Fruit fly (Drosophila melanogaster) whole organism, embryonic: Measurements from ENCODE around the gene Srr.

Experiments used
- Awh ChIP-seq: fragments of 200-800 bp; sonication (Bioruptor generic); IDR thresholded peaks from 2 replicates; pipeline ENCODE4, ENCODE4 v1.3.6; 2022; ENCODE audit warnings: missing biosample characterization, missing genetic modification characterization
- BEAF-32 ChIP-seq: fragments of 200-800 bp; sonication (Bioruptor generic); optimal IDR thresholded peaks from 3 replicates; lab custom pipeline; 2017; ENCODE audit warnings: missing biosample characterization, missing genetic modification characterization, mild to moderate bottlenecking, moderate library complexity, missing genetic modification reagents
- Bteb2 ChIP-seq: fragments of 200-800 bp; sonication (Bioruptor generic); optimal IDR thresholded peaks from 2 replicates; lab custom pipeline; 2016; ENCODE audit warnings: missing biosample characterization, missing genetic modification characterization
- CG1024 ChIP-seq: fragments of 200-800 bp; sonication (Bioruptor generic); IDR thresholded peaks from 2 replicates; pipeline ENCODE4 v1.3.6; 2022; ENCODE audit warnings: missing biosample characterization, missing genetic modification characterization
- CG10959 ChIP-seq: fragments of 200-800 bp; sonication (Bioruptor generic); IDR thresholded peaks from 2 replicates; pipeline ENCODE4 v1.3.6; 2022; ENCODE audit warnings: missing biosample characterization, missing genetic modification characterization
- CG10979 ChIP-seq: fragments of 200-800 bp; sonication (Bioruptor generic); optimal IDR thresholded peaks from 2 replicates; lab custom pipeline; 2018; ENCODE audit warnings: missing biosample characterization, mild to moderate bottlenecking, missing genetic modification characterization, moderate library complexity
- CG11723 ChIP-seq: fragments of 200-800 bp; sonication (Bioruptor generic); optimal IDR thresholded peaks from 2 replicates; lab custom pipeline; 2017; ENCODE audit warnings: missing biosample characterization, mild to moderate bottlenecking, missing genetic modification characterization
- CG12071 ChIP-seq: fragments of 200-800 bp; sonication (Bioruptor generic); optimal IDR thresholded peaks from 3 replicates; lab custom pipeline; 2018; ENCODE audit warnings: missing biosample characterization, mild to moderate bottlenecking, missing genetic modification characterization
- CG14710 ChIP-seq: fragments of 200-800 bp; sonication (Bioruptor generic); optimal IDR thresholded peaks from 3 replicates; lab custom pipeline; 2019; ENCODE audit warnings: missing biosample characterization, mild to moderate bottlenecking, missing genetic modification characterization, moderate library complexity
- CG17385 ChIP-seq: fragments of 200-800 bp; sonication (Bioruptor generic); optimal IDR thresholded peaks from 3 replicates; lab custom pipeline; 2018; ENCODE audit warnings: missing biosample characterization, mild to moderate bottlenecking, missing genetic modification characterization
- CG2199 ChIP-seq: fragments of 200-800 bp; sonication (Bioruptor generic); IDR thresholded peaks from 3 replicates; pipeline ENCODE4 v1.3.6; 2022; ENCODE audit warnings: missing biosample characterization, missing genetic modification characterization
- CG2875 ChIP-seq: fragments of 200-800 bp; sonication (Bioruptor generic); optimal IDR thresholded peaks from 2 replicates; lab custom pipeline; 2017; ENCODE audit warnings: missing biosample characterization, mild to moderate bottlenecking, missing genetic modification characterization, missing genetic modification reagents
- CG31441 ChIP-seq: fragments of 200-800 bp; sonication (Bioruptor generic); IDR thresholded peaks from 2 replicates; pipeline ENCODE4 v1.3.6; 2022; ENCODE audit warnings: missing biosample characterization, missing genetic modification characterization
- CG3726 ChIP-seq: fragments of 200-800 bp; sonication (Bioruptor generic); IDR thresholded peaks from 3 replicates; pipeline ENCODE4, ENCODE4 v1.3.6; 2022; ENCODE audit warnings: missing biosample characterization, missing genetic modification characterization
- CG4730 ChIP-seq: fragments of 200-800 bp; sonication (Bioruptor generic); IDR thresholded peaks from 2 replicates; pipeline ENCODE4 v1.3.6; 2022; ENCODE audit warnings: missing biosample characterization, missing genetic modification characterization
- CG5245 ChIP-seq: fragments of 200-800 bp; sonication (Bioruptor generic); optimal IDR thresholded peaks from 3 replicates; lab custom pipeline; 2016; ENCODE audit warnings: missing biosample characterization, missing genetic modification characterization
- CG7928 ChIP-seq: fragments of 200-800 bp; sonication (Bioruptor generic); optimal IDR thresholded peaks from 2 replicates; lab custom pipeline; 2017; ENCODE audit warnings: missing biosample characterization, mild to moderate bottlenecking, missing genetic modification characterization
- CG8290 ChIP-seq, 3 experiments: fragments of 200-800 bp; sonication (Bioruptor generic); optimal IDR thresholded peaks; 2 replicates each; lab custom pipeline; 2016 to 2019; ENCODE audit warnings: missing biosample characterization in 3 of 3, missing genetic modification characterization in 3 of 3, mild to moderate bottlenecking in 2 of 3, moderate library complexity in 1 of 3
- CG9437 ChIP-seq: fragments of 200-800 bp; sonication (Bioruptor generic); optimal IDR thresholded peaks from 2 replicates; lab custom pipeline; 2018; ENCODE audit warnings: missing biosample characterization, mild to moderate bottlenecking, missing genetic modification characterization
- Dp ChIP-seq: fragments of 200-800 bp; sonication (Bioruptor generic); optimal IDR thresholded peaks from 2 replicates; lab custom pipeline; 2018; ENCODE audit warnings: missing biosample characterization, mild to moderate bottlenecking, missing genetic modification characterization, moderate library complexity
- E2f2 ChIP-seq: fragments of 200-800 bp; sonication (Bioruptor generic); IDR thresholded peaks from 2 replicates; pipeline ENCODE4 v1.3.6; 2022; ENCODE audit warnings: missing biosample characterization, missing genetic modification characterization
- HLH3B ChIP-seq: fragments of 200-800 bp; sonication (Bioruptor generic); IDR thresholded peaks from 2 replicates; pipeline ENCODE4 v1.3.6; 2022; ENCODE audit warnings: missing biosample characterization, missing genetic modification characterization
- Lpt ChIP-seq: fragments of >200 bp; optimal IDR thresholded peaks from 2 replicates; lab custom pipeline; 2018; ENCODE audit warnings: missing biosample characterization, missing genetic modification characterization
- MTF-1 ChIP-seq: fragments of 200-800 bp; sonication (Bioruptor generic); optimal IDR thresholded peaks from 2 replicates; lab custom pipeline; 2018; ENCODE audit warnings: missing biosample characterization, mild to moderate bottlenecking, missing genetic modification characterization, borderline replicate concordance
- Meics ChIP-seq: fragments of 200-800 bp; sonication (Bioruptor generic); optimal IDR thresholded peaks from 2 replicates; lab custom pipeline; 2017; ENCODE audit warnings: missing biosample characterization, mild to moderate bottlenecking, missing genetic modification characterization
- Neu2 ChIP-seq: fragments of 200-800 bp; sonication (Bioruptor generic); optimal IDR thresholded peaks from 3 replicates; lab custom pipeline; 2016; ENCODE audit warnings: missing biosample characterization, missing genetic modification characterization, borderline replicate concordance
- Ravus ChIP-seq: fragments of 200-800 bp; sonication (Bioruptor generic); IDR thresholded peaks from 2 replicates; pipeline ENCODE4 v1.3.6; 2022; ENCODE audit warnings: missing biosample characterization, missing genetic modification characterization
- Scr ChIP-seq: fragments of 200-800 bp; sonication (Bioruptor generic); IDR thresholded peaks from 2 replicates; pipeline ENCODE4 v1.3.6; 2022; ENCODE audit warnings: missing biosample characterization, missing genetic modification characterization; ENCODE audit not compliant: partially characterized antibody
- Side ChIP-seq: fragments of 200-800 bp; sonication (Bioruptor generic); optimal IDR thresholded peaks from 2 replicates; lab custom pipeline; 2016; ENCODE audit warnings: missing biosample characterization, missing genetic modification characterization
- Sry-β ChIP-seq: fragments of 200-800 bp; sonication (Bioruptor generic); optimal IDR thresholded peaks from 2 replicates; lab custom pipeline; 2018; ENCODE audit warnings: missing biosample characterization, mild to moderate bottlenecking, missing genetic modification characterization, moderate library complexity
- TFAM ChIP-seq: fragments of 200-800 bp; sonication (Bioruptor generic); optimal IDR thresholded peaks from 2 replicates; lab custom pipeline; 2017; ENCODE audit warnings: missing biosample characterization, missing genetic modification characterization, inconsistent platforms
- amos ChIP-seq: fragments of 200-800 bp; sonication (Bioruptor generic); IDR thresholded peaks from 2 replicates; pipeline ENCODE4 v1.3.6; 2022; ENCODE audit warnings: missing biosample characterization, missing genetic modification characterization; ENCODE audit not compliant: partially characterized antibody
- bigmax ChIP-seq: fragments of 200-800 bp; sonication (Bioruptor generic); optimal IDR thresholded peaks from 2 replicates; lab custom pipeline; 2018; ENCODE audit warnings: missing biosample characterization, mild to moderate bottlenecking, missing genetic modification characterization
- corto ChIP-seq: fragments of 200-800 bp; sonication (Bioruptor generic); optimal IDR thresholded peaks from 2 replicates; lab custom pipeline; 2016; ENCODE audit warnings: missing biosample characterization, mild to moderate bottlenecking, missing genetic modification characterization, moderate library complexity
- cwo ChIP-seq: fragments of 200-800 bp; sonication (Bioruptor generic); optimal IDR thresholded peaks from 3 replicates; lab custom pipeline; 2017; ENCODE audit warnings: missing biosample characterization, missing genetic modification characterization, mild to moderate bottlenecking, moderate library complexity, missing genetic modification reagents
- dimm ChIP-seq: fragments of 200-800 bp; sonication (Bioruptor generic); IDR thresholded peaks from 2 replicates; pipeline ENCODE4 v1.3.6; 2022; ENCODE audit warnings: missing biosample characterization, missing genetic modification characterization
- exex ChIP-seq: fragments of 200-800 bp; sonication (Bioruptor generic); optimal IDR thresholded peaks from 4 replicates; lab custom pipeline; 2018; ENCODE audit warnings: missing biosample characterization, mild to moderate bottlenecking, missing genetic modification characterization, moderate library complexity
- fd64A ChIP-seq: fragments of 200-800 bp; sonication (Bioruptor generic); optimal IDR thresholded peaks from 3 replicates; lab custom pipeline; 2018; ENCODE audit warnings: missing biosample characterization, mild to moderate bottlenecking, missing genetic modification characterization
- ftz-f1 ChIP-seq: fragments of 200-800 bp; sonication (Bioruptor generic); optimal IDR thresholded peaks from 2 replicates; lab custom pipeline; 2016; ENCODE audit warnings: missing biosample characterization, missing genetic modification characterization
- gt ChIP-seq: fragments of 200-800 bp; sonication (Bioruptor generic); IDR thresholded peaks from 2 replicates; pipeline ENCODE4 v1.3.6; 2022; ENCODE audit warnings: missing biosample characterization, missing genetic modification characterization
- hth ChIP-seq: fragments of >200 bp; optimal IDR thresholded peaks from 2 replicates; lab custom pipeline; 2017; ENCODE audit warnings: inconsistent platforms
- jing ChIP-seq: fragments of 200-800 bp; sonication (Bioruptor generic); optimal IDR thresholded peaks from 2 replicates; lab custom pipeline; 2018; ENCODE audit warnings: missing biosample characterization, mild to moderate bottlenecking, missing genetic modification characterization
- lmd ChIP-seq: fragments of 200-800 bp; sonication (Bioruptor generic); IDR thresholded peaks from 2 replicates; pipeline ENCODE4 v1.3.6; 2022; ENCODE audit warnings: missing biosample characterization, missing genetic modification characterization
- onecut ChIP-seq: fragments of 200-800 bp; sonication (Bioruptor generic); IDR thresholded peaks from 2 replicates; pipeline ENCODE4 v1.3.6; 2022; ENCODE audit warnings: missing biosample characterization, missing genetic modification characterization
- sens ChIP-seq: fragments of 200-800 bp; sonication (Bioruptor generic); peaks from one replicate; lab custom pipeline; 2016; ENCODE audit warnings: missing biosample characterization, missing genetic modification characterization
- sim ChIP-seq: fragments of 200-800 bp; sonication (Bioruptor generic); IDR thresholded peaks from 2 replicates; pipeline ENCODE4 v1.3.6; 2022; ENCODE audit warnings: missing biosample characterization, missing genetic modification characterization
- tgo ChIP-seq: fragments of 200-800 bp; sonication (Bioruptor generic); IDR thresholded peaks from 3 replicates; pipeline ENCODE4 v1.3.6; 2022; ENCODE audit warnings: missing biosample characterization, missing genetic modification characterization
- tin ChIP-seq: fragments of 200-800 bp; sonication (Bioruptor generic); optimal IDR thresholded peaks from 3 replicates; lab custom pipeline; 2016; ENCODE audit warnings: missing biosample characterization, missing genetic modification characterization
- twi ChIP-seq: fragments of 200-800 bp; optimal IDR thresholded peaks from 2 replicates; lab custom pipeline; 2019; ENCODE audit warnings: missing biosample characterization, mild to moderate bottlenecking, missing genetic modification characterization, moderate library complexity
- tx ChIP-seq: fragments of 200-800 bp; sonication (Bioruptor generic); optimal IDR thresholded peaks from 2 replicates; lab custom pipeline; 2016; ENCODE audit warnings: missing biosample characterization, missing genetic modification characterization

The Srr gene

dm6 chr3R:9401127-9401603 is 36.0 kb downstream of the Srr start, which contains the start of the genes RpL34b and CG8132 (continued):
- peak; percentile 70 for TF ChIP-seq BEAF-32 (GFP tag; lab: Kevin White, UChicago)
- peak; percentile 91 for TF ChIP-seq CG12071
- peak; percentile 89 for TF ChIP-seq CG10979 (tag; lab: Kevin White, UChicago)
- TF ChIP-seq Neu2 (GFP tag; lab: Kevin White, UChicago): peak; percentile 88
- TF ChIP-seq HLH3B (GFP tag; lab: Robert Waterston, UW): peak; percentile 93
- TF ChIP-seq CG2875 (GFP tag; lab: Kevin White, UChicago): peak; percentile 89
- TF ChIP-seq CG8290 (GFP tag; optimal IDR thresholded peaks at IDR 0.05; lab: Kevin White, UChicago): peak; percentile 95
- peak; percentile 92 to 97 for TF ChIP-seq CG8290 (tag; optimal IDR thresholded peaks at IDR 0.05; lab: Kevin White, UChicago)
- peak; percentile 96 for TF ChIP-seq Bteb2 (GFP tag; lab: Kevin White, UChicago)
- TF ChIP-seq Meics (GFP tag; lab: Kevin White, UChicago): peak; percentile 96
- TF ChIP-seq Lpt: no peak
- peak; percentile 89 for TF ChIP-seq CG3726 (GFP tag; lab: Robert Waterston, UW)
- TF ChIP-seq jing (GFP tag; lab: Kevin White, UChicago): peak; percentile 75
- TF ChIP-seq MTF-1 (GFP tag; lab: Kevin White, UChicago): peak; percentile 95
- peak; percentile 93 for TF ChIP-seq gt (GFP tag; lab: Robert Waterston, UW)
- peak; percentile 95 for TF ChIP-seq lmd (GFP tag; lab: Robert Waterston, UW)
- peak; percentile 96 for TF ChIP-seq tgo (GFP tag; lab: Robert Waterston, UW)
- TF ChIP-seq E2f2: peak; percentile 78
- TF ChIP-seq CG10959 (GFP tag; lab: Robert Waterston, UW): peak; percentile 88
- peak; percentile 85 for TF ChIP-seq sim (GFP tag; lab: Robert Waterston, UW)
- TF ChIP-seq ftz-f1 (GFP tag; lab: Kevin White, UChicago): peak; percentile 95
- TF ChIP-seq CG14710 (tag; lab: Kevin White, UChicago): peak; percentile 95
- peak; percentile 94 for TF ChIP-seq CG2199
- TF ChIP-seq hth (lab: Kevin White, UChicago): no peak
- TF ChIP-seq sens (GFP tag; lab: Kevin White, UChicago): peak; percentile 98
- TF ChIP-seq Ravus (GFP tag; lab: Robert Waterston, UW): peak; percentile 79
- peak; percentile 91 for TF ChIP-seq CG17385
- TF ChIP-seq CG4730: peak; percentile 89
- peak; percentile 95 for TF ChIP-seq tx
- TF ChIP-seq dimm: peak; percentile 50
- TF ChIP-seq Sry-β (GFP tag; lab: Kevin White, UChicago): peak; percentile 57
- peak; percentile 91 for TF ChIP-seq exex
- peak; percentile 95 for TF ChIP-seq tin (GFP tag; lab: Kevin White, UChicago)
- TF ChIP-seq corto (GFP tag; lab: Kevin White, UChicago): peak; percentile 88
- peak; percentile 88 for TF ChIP-seq onecut (GFP tag; lab: Robert Waterston, UW)
- peak; percentile 92 for TF ChIP-seq twi
- TF ChIP-seq CG11723 (GFP tag; lab: Kevin White, UChicago): peak; percentile 91
- TF ChIP-seq Awh (GFP tag; lab: Robert Waterston, UW): peak; percentile 93
- peak; percentile 94 for TF ChIP-seq CG31441 (GFP tag; lab: Robert Waterston, UW)
- TF ChIP-seq cwo (GFP tag; lab: Kevin White, UChicago): peak; percentile 89
- peak; percentile 59 for TF ChIP-seq Dp (GFP tag; lab: Kevin White, UChicago)
- TF ChIP-seq fd64A (GFP tag; lab: Kevin White, UChicago): peak; percentile 85
- TF ChIP-seq bigmax: peak; percentile 75
- TF ChIP-seq Scr: peak; percentile 45; the same call in 1 of the 2 replicates
- peak; percentile 77 for TF ChIP-seq CG7928
- TF ChIP-seq CG1024 (GFP tag; lab: Robert Waterston, UW): peak; percentile 88
- TF ChIP-seq amos (GFP tag; lab: Robert Waterston, UW): peak; percentile 69
- peak; percentile 82 for TF ChIP-seq CG9437
- TF ChIP-seq CG5245 (GFP tag; lab: Kevin White, UChicago): peak; percentile 88
- peak; percentile 17 for TF ChIP-seq TFAM
- peak; percentile 95 for TF ChIP-seq Side (GFP tag; lab: Kevin White, UChicago)
